Worm (Caenorhabditis elegans) whole organism, young adult: ENCODE results near the gene R05D3.3.

Source experiments
- B0019.2 ChIP-seq: fragments of 200-800 bp; sonication (Bioruptor generic); conservative IDR thresholded peaks from 2 replicates; pipeline ENCODE4 v1.3.6; 2022; ENCODE audit warnings: missing genetic modification reagents, missing genetic modification characterization, missing compliant biosample characterization
- B0035.1 ChIP-seq: sonication (generic microtip); optimal IDR thresholded peaks from 2 replicates; lab custom pipeline; 2016; ENCODE audit warnings: missing genetic modification characterization, mild to moderate bottlenecking, missing compliant biosample characterization, missing genotype, missing genetic modification reagents
- B0261.1 ChIP-seq: sonication (generic microtip); optimal IDR thresholded peaks from 2 replicates; lab custom pipeline; 2016; ENCODE audit warnings: mild to moderate bottlenecking, missing genetic modification characterization, moderate library complexity, missing compliant biosample characterization
- D2030.7 ChIP-seq: fragments of 200-800 bp; sonication (Bioruptor generic); IDR thresholded peaks from 2 replicates; pipeline ENCODE4 v1.3.6; 2022; ENCODE audit warnings: missing genetic modification reagents, missing genetic modification characterization, missing compliant biosample characterization
- F57A8.1 ChIP-seq: fragments of 200-800 bp; sonication (Bioruptor generic); optimal IDR thresholded peaks from 2 replicates; lab custom pipeline; 2018; ENCODE audit warnings: mild to moderate bottlenecking, missing genetic modification characterization, moderate library complexity, missing compliant biosample characterization
- K11D2.4 ChIP-seq: fragments of 200-800 bp; sonication (Bioruptor generic); IDR thresholded peaks from 2 replicates; pipeline ENCODE4 v1.3.6; 2022; ENCODE audit warnings: missing genetic modification reagents, missing genetic modification characterization, missing compliant biosample characterization
- T07F8.4 ChIP-seq: sonication (generic microtip); optimal IDR thresholded peaks from 2 replicates; lab custom pipeline; 2016; ENCODE audit warnings: mild to moderate bottlenecking, missing genetic modification characterization, moderate library complexity, missing compliant biosample characterization
- ama-1 ChIP-seq, 3 experiments: fragments of 150-350 bp in 1 of 3; sonication (generic microtip) in 2 of 3; optimal IDR thresholded peaks; 2 replicates each; lab custom pipeline; 2014 to 2018; ENCODE audit warnings: missing biosample characterization in 2 of 3, missing genetic modification characterization in 2 of 3, missing genetic modification reagents in 2 of 3
- athp-1 ChIP-seq: sonication (generic microtip); optimal IDR thresholded peaks from 2 replicates; lab custom pipeline; 2017; ENCODE audit warnings: mild to moderate bottlenecking, missing genetic modification characterization, missing compliant biosample characterization
- attf-3 ChIP-seq: fragments of 200-800 bp; sonication (Bioruptor generic); conservative IDR thresholded peaks from 2 replicates; pipeline ENCODE4 v1.3.6; 2022; ENCODE audit warnings: missing genetic modification reagents, missing genetic modification characterization, missing compliant biosample characterization
- bed-1 ChIP-seq: fragments of 200-800 bp; sonication (Bioruptor generic); IDR thresholded peaks from 2 replicates; pipeline ENCODE4 v1.3.6; 2022; ENCODE audit warnings: missing genetic modification reagents, missing genetic modification characterization, missing compliant biosample characterization
- bed-2 ChIP-seq: fragments of 200-800 bp; sonication (Bioruptor generic); IDR thresholded peaks from 2 replicates; pipeline ENCODE4 v1.3.6; 2022; ENCODE audit warnings: missing genetic modification reagents, missing genetic modification characterization, missing compliant biosample characterization
- cebp-1 ChIP-seq, 2 experiments: fragments of 200-800 bp in 1 of 2; sonication (Bioruptor generic) in 1 of 2; sonication (generic microtip) in 1 of 2; IDR thresholded peaks in 1 of 2; optimal IDR thresholded peaks in 1 of 2; 2 replicates each; pipeline versions ENCODE4 v1.3.6 to Lab custom; 2017 to 2022; ENCODE audit warnings: missing compliant biosample characterization in 2 of 2, missing genetic modification characterization in 2 of 2, mild to moderate bottlenecking in 1 of 2, missing genetic modification reagents in 1 of 2, moderate library complexity in 1 of 2
- dox-1 ChIP-seq: fragments of 200-800 bp; sonication (Bioruptor generic); IDR thresholded peaks from 2 replicates; pipeline ENCODE4 v1.3.6; 2022; ENCODE audit warnings: missing genetic modification reagents, missing genetic modification characterization, missing compliant biosample characterization
- dpff-1 ChIP-seq: sonication (generic microtip); optimal IDR thresholded peaks from 2 replicates; lab custom pipeline; 2017; ENCODE audit warnings: mild to moderate bottlenecking, missing genetic modification characterization, missing compliant biosample characterization
- egl-18 ChIP-seq: fragments of 200-800 bp; sonication (Bioruptor generic); IDR thresholded peaks from 2 replicates; pipeline ENCODE4 v1.3.6; 2022; ENCODE audit warnings: missing genetic modification reagents, missing genetic modification characterization, missing compliant biosample characterization
- egl-44 ChIP-seq: fragments of 200-800 bp; sonication (Bioruptor generic); IDR thresholded peaks from 2 replicates; pipeline ENCODE4 v1.3.6; 2022; ENCODE audit warnings: missing genetic modification reagents, missing genetic modification characterization, missing compliant biosample characterization
- ets-4 ChIP-seq: fragments of 200-800 bp; sonication (Bioruptor generic); optimal IDR thresholded peaks from 2 replicates; lab custom pipeline; 2018; ENCODE audit warnings: mild to moderate bottlenecking, missing genetic modification characterization, missing compliant biosample characterization
- fkh-3 ChIP-seq: sonication (generic microtip); optimal IDR thresholded peaks from 2 replicates; lab custom pipeline; 2016; ENCODE audit warnings: mild to moderate bottlenecking, missing genetic modification characterization, missing compliant biosample characterization
- hmg-20 ChIP-seq: fragments of 200-800 bp; sonication (Bioruptor generic); IDR thresholded peaks from 2 replicates; pipeline ENCODE4 v1.3.6; 2022; ENCODE audit warnings: missing genetic modification reagents, missing genetic modification characterization, missing compliant biosample characterization
- lin-26 ChIP-seq: fragments of 200-800 bp; sonication (Bioruptor generic); IDR thresholded peaks from 2 replicates; pipeline ENCODE4 v1.3.6; 2022; ENCODE audit warnings: missing genetic modification reagents, missing genetic modification characterization, missing compliant biosample characterization
- lin-40 ChIP-seq: sonication (generic microtip); optimal IDR thresholded peaks from 2 replicates; lab custom pipeline; 2016; ENCODE audit warnings: missing genetic modification characterization, mild to moderate bottlenecking, missing compliant biosample characterization, missing genotype, missing genetic modification reagents
- lsl-1 ChIP-seq: fragments of 200-800 bp; sonication (Bioruptor generic); optimal IDR thresholded peaks from 2 replicates; lab custom pipeline; 2018; ENCODE audit warnings: mild to moderate bottlenecking, missing genetic modification characterization, moderate library complexity, missing compliant biosample characterization
- madf-10 ChIP-seq: sonication (generic microtip); optimal IDR thresholded peaks from 2 replicates; lab custom pipeline; 2016; ENCODE audit warnings: mild to moderate bottlenecking, missing genetic modification characterization, missing compliant biosample characterization
- madf-8 ChIP-seq: fragments of 200-800 bp; sonication (Bioruptor generic); conservative IDR thresholded peaks from 2 replicates; pipeline ENCODE4 v1.3.6; 2022; ENCODE audit warnings: missing genetic modification reagents, missing genetic modification characterization, missing compliant biosample characterization
- mcd-1 ChIP-seq: fragments of 200-800 bp; sonication (Bioruptor generic); IDR thresholded peaks from 2 replicates; pipeline ENCODE4 v1.3.6; 2022; ENCODE audit warnings: missing genetic modification reagents, missing genetic modification characterization, missing compliant biosample characterization
- mel-28 ChIP-seq: sonication (generic microtip); optimal IDR thresholded peaks from 2 replicates; lab custom pipeline; 2016; ENCODE audit warnings: borderline replicate concordance, mild to moderate bottlenecking, missing genetic modification characterization, missing compliant biosample characterization
- mxl-1 ChIP-seq: sonication (generic microtip); optimal IDR thresholded peaks from 2 replicates; lab custom pipeline; 2016; ENCODE audit warnings: missing genetic modification characterization, missing compliant biosample characterization
- nhr-27 ChIP-seq: fragments of 200-800 bp; sonication (Bioruptor generic); optimal IDR thresholded peaks from 2 replicates; lab custom pipeline; 2018; ENCODE audit warnings: mild to moderate bottlenecking, missing genetic modification characterization, moderate library complexity, missing compliant biosample characterization
- nhr-90 ChIP-seq: sonication (generic microtip); optimal IDR thresholded peaks from 2 replicates; lab custom pipeline; 2016; ENCODE audit warnings: missing genotype, mild to moderate bottlenecking, missing genetic modification characterization, missing compliant biosample characterization
- pha-4 ChIP-seq: fragments of 150-350 bp; sonication (generic microtip); optimal IDR thresholded peaks from 2 replicates; lab custom pipeline; 2014; ENCODE audit warnings: missing biosample characterization, missing genetic modification reagents, missing genetic modification characterization
- rcor-1 ChIP-seq: fragments of 200-800 bp; sonication (Bioruptor generic); IDR thresholded peaks from 2 replicates; pipeline ENCODE4 v1.3.6; 2022; ENCODE audit warnings: missing genetic modification reagents, missing genetic modification characterization, missing compliant biosample characterization
- sptf-2 ChIP-seq: fragments of 200-800 bp; sonication (Bioruptor generic); optimal IDR thresholded peaks from 2 replicates; lab custom pipeline; 2018; ENCODE audit warnings: mild to moderate bottlenecking, missing genetic modification characterization, missing compliant biosample characterization
- tlf-1 ChIP-seq: fragments of 200-800 bp; sonication (Bioruptor generic); optimal IDR thresholded peaks from 2 replicates; lab custom pipeline; 2018; ENCODE audit warnings: mild to moderate bottlenecking, missing genetic modification characterization, missing compliant biosample characterization
- xnd-1 ChIP-seq: sonication (generic microtip); optimal IDR thresholded peaks from 2 replicates; lab custom pipeline; 2016; ENCODE audit warnings: missing genotype, missing genetic modification reagents, missing genetic modification characterization, missing compliant biosample characterization
- zim-3 ChIP-seq: sonication (generic microtip); optimal IDR thresholded peaks from 2 replicates; lab custom pipeline; 2017; ENCODE audit warnings: mild to moderate bottlenecking, missing genetic modification characterization, moderate library complexity, missing compliant biosample characterization
- ztf-25 ChIP-seq: fragments of 200-800 bp; sonication (Bioruptor generic); IDR thresholded peaks from 2 replicates; pipeline ENCODE4 v1.3.6; 2022; ENCODE audit warnings: missing genetic modification reagents, missing genetic modification characterization, missing compliant biosample characterization
- ztf-26 ChIP-seq: sonication (generic microtip); optimal IDR thresholded peaks from 2 replicates; lab custom pipeline; 2017; ENCODE audit warnings: missing genetic modification characterization, missing compliant biosample characterization
- ztf-28 ChIP-seq: fragments of 200-800 bp; sonication (Bioruptor generic); IDR thresholded peaks from 2 replicates; pipeline ENCODE4 v1.3.6; 2022; ENCODE audit warnings: missing genetic modification reagents, missing genetic modification characterization, missing compliant biosample characterization
- ztf-3 ChIP-seq: fragments of 200-800 bp; sonication (Bioruptor generic); optimal IDR thresholded peaks from 2 replicates; lab custom pipeline; 2018; ENCODE audit warnings: mild to moderate bottlenecking, missing genetic modification characterization, missing compliant biosample characterization

The R05D3.3 gene

DNA sequence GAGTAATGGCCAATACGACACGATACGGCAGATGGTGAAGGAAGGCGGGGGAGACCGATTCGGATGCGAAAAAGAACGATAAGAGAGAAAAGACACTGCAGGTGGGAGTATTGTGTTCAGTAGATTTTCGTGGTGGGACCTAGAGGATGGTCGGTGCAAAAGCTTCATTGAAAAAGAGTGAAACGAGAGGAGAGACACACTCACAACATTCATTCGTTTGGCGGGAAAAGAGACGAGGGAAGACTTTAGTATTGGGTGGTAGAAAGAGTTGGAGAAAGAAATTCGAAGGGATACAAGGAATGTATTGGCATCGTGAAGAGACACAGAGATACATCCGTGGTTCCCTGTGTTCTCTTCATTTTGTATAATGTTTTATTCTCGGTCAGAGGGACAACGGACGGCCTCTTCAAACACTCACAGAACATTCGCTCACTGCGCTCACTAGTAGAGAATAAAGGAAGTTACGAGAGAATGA lies 7.4 kb upstream of the R05D3.3 start (continued):
- TF ChIP-seq B0035.1 (tag; lab: Kevin White, UChicago) (no peak), ztf-28 (GFP tag; lab: Robert Waterston, UW) (no peak), tlf-1 (peak; percentile 2), F57A8.1 (no peak), lin-26 (no peak), madf-10 (tag; lab: Kevin White, UChicago) (peak; percentile 54), ztf-3 (GFP tag; lab: Kevin White, UChicago) (no peak), mel-28 (tag; lab: Kevin White, UChicago) (no peak), B0019.2 (GFP tag; lab: Robert Waterston, UW) (no peak), bed-1 (no peak), pha-4 (tag; lab: Kevin White, UChicago) (no peak), nhr-27 (no peak), egl-44 (GFP tag; lab: Robert Waterston, UW) (0 out of 2 replicates have a peak, but pooled peaks have one; percentile 25), K11D2.4 (GFP tag; lab: Robert Waterston, UW) (no peak), hmg-20 (no peak), attf-3 (GFP tag; lab: Robert Waterston, UW) (0 out of 2 replicates have a peak, but pooled peaks have one; percentile 21), zim-3 (tag; lab: Kevin White, UChicago) (no peak), dpff-1 (tag; lab: Kevin White, UChicago) (no peak), B0261.1 (tag; lab: Kevin White, UChicago) (no peak), D2030.7 (GFP tag; lab: Robert Waterston, UW) (no peak), fkh-3 (tag; lab: Kevin White, UChicago) (no peak), dox-1 (GFP tag; lab: Robert Waterston, UW) (peak; percentile 59), T07F8.4 (no peak), ets-4 (GFP tag; lab: Kevin White, UChicago) (no peak), ztf-25 (no peak), lsl-1 (no peak), lin-40 (peak; percentile 57), rcor-1 (GFP tag; lab: Robert Waterston, UW) (no peak), ztf-26 (tag; lab: Kevin White, UChicago) (peak; percentile 44), nhr-90 (tag; lab: Kevin White, UChicago) (no peak), athp-1 (no peak), madf-8 (GFP tag; lab: Robert Waterston, UW) (no peak), ama-1 (optimal IDR thresholded peaks at IDR 0.05; lab: Kevin White, UChicago) (peak; percentile 32), ama-1 (GFP tag; optimal IDR thresholded peaks at IDR 0.05; lab: Kevin White, UChicago) (no peak), mxl-1 (tag; lab: Kevin White, UChicago) (no peak), bed-2 (GFP tag; lab: Robert Waterston, UW) (no peak), sptf-2 (GFP tag; lab: Kevin White, UChicago) (no peak), xnd-1 (tag; lab: Kevin White, UChicago) (no peak), egl-18 (no peak), cebp-1 (GFP tag; IDR thresholded peaks at IDR 0.05; lab: Robert Waterston, UW) (no peak), cebp-1 (tag; optimal IDR thresholded peaks at IDR 0.05; lab: Kevin White, UChicago) (peak; percentile 77), mcd-1 (GFP tag; lab: Robert Waterston, UW) (peak; percentile 47; the same call in 1 of the 2 replicates)
